Worm (Caenorhabditis elegans) whole organism, L4/young adult: Measurements from ENCODE around the gene T25C12.3.
A peak's percentile ranks its signal among the peaks of the same experiment; 100 is the strongest.

Experiments
- W03F9.2 ChIP-seq: fragments of 150-350 bp; optimal IDR thresholded peaks from 2 replicates; lab custom pipeline; 2014; ENCODE audit warnings: missing biosample characterization, missing genetic modification characterization
- dao-5 ChIP-seq: sonication (generic microtip); optimal IDR thresholded peaks from 2 replicates; lab custom pipeline; 2016; ENCODE audit warnings: missing genotype, missing genetic modification characterization, moderate library complexity, missing compliant biosample characterization
- him-1 ChIP-seq: sonication (generic microtip); optimal IDR thresholded peaks from 2 replicates; lab custom pipeline; 2016; ENCODE audit warnings: missing genotype, missing genetic modification reagents, missing genetic modification characterization, missing compliant biosample characterization

T25C12.3 gene

ce11 chrX:11467320-11467732, 32.5 kb downstream of the T25C12.3 start:
- peak; percentile 91 for TF ChIP-seq him-1 (tag; lab: Kevin White, UChicago)
- TF ChIP-seq W03F9.2 (tag; lab: Kevin White, UChicago): no peak

ce11 chrX:11466444-11467319, 33.1 kb downstream of the T25C12.3 start:
- TF ChIP-seq dao-5 (no peak), W03F9.2 (tag; lab: Kevin White, UChicago) (no peak), him-1 (tag; lab: Kevin White, UChicago) (no peak)

ce11 chrX:11465215-11465614, 34.6 kb downstream of the T25C12.3 start, which contains the start of gene lin-14:
lin-14 (plus strand) TSS chrX:11465560.
- TF ChIP-seq dao-5 (peak; percentile 54), W03F9.2 (tag; lab: Kevin White, UChicago) (no peak), him-1 (tag; lab: Kevin White, UChicago) (peak; percentile 44)

ce11 chrX:11464271-11465103, 35.3 kb downstream of the T25C12.3 start:
- no peak for TF ChIP-seq him-1 (tag; lab: Kevin White, UChicago)
- no peak for TF ChIP-seq W03F9.2 (tag; lab: Kevin White, UChicago)
- TF ChIP-seq dao-5: no peak

- TF ChIP-seq dao-5 (no peak), W03F9.2 (tag; lab: Kevin White, UChicago) (no peak), him-1 (tag; lab: Kevin White, UChicago) (no peak)
These were observed 36.2 kb downstream of the T25C12.3 start for ce11 chrX:11463568-11463967.

- no peak for TF ChIP-seq dao-5
- TF ChIP-seq W03F9.2 (tag; lab: Kevin White, UChicago): no peak
- TF ChIP-seq him-1 (tag; lab: Kevin White, UChicago): no peak
These were observed 36.8 kb downstream of the T25C12.3 start for ce11 chrX:11463005-11463404.

- TF ChIP-seq him-1 (tag; lab: Kevin White, UChicago) (no peak), dao-5 (no peak), W03F9.2 (tag; lab: Kevin White, UChicago) (no peak)
These were observed 37.7 kb downstream of the T25C12.3 start for ce11 chrX:11462112-11462511.

ce11 chrX:11461545-11461944, 38.3 kb downstream of the T25C12.3 start:
- TF ChIP-seq him-1 (tag; lab: Kevin White, UChicago): no peak
- no peak for TF ChIP-seq W03F9.2 (tag; lab: Kevin White, UChicago)
- TF ChIP-seq dao-5: no peak

- no peak for TF ChIP-seq dao-5
- no peak for TF ChIP-seq him-1 (tag; lab: Kevin White, UChicago)
- TF ChIP-seq W03F9.2 (tag; lab: Kevin White, UChicago): no peak
These were observed 43.1 kb downstream of the T25C12.3 start for ce11 chrX:11456665-11457064.

- TF ChIP-seq W03F9.2 (tag; lab: Kevin White, UChicago): no peak
- TF ChIP-seq dao-5: no peak
- TF ChIP-seq him-1 (tag; lab: Kevin White, UChicago): no peak
These were observed 45.6 kb downstream of the T25C12.3 start, which contains the start of gene F48C5.2 for ce11 chrX:11454231-11454630. F48C5.2 (minus strand) TSS chrX:11454331.

ce11 chrX:11452316-11452715, 47.5 kb downstream of the T25C12.3 start:
- no peak for TF ChIP-seq dao-5
- TF ChIP-seq him-1 (tag; lab: Kevin White, UChicago): no peak
- no peak for TF ChIP-seq W03F9.2 (tag; lab: Kevin White, UChicago)

- TF ChIP-seq dao-5 (no peak), him-1 (tag; lab: Kevin White, UChicago) (no peak), W03F9.2 (tag; lab: Kevin White, UChicago) (no peak)
These were observed 49.5 kb downstream of the T25C12.3 start for ce11 chrX:11450261-11450660.

ce11 chrX:11447695-11448094, 52.1 kb downstream of the T25C12.3 start:
- TF ChIP-seq him-1 (tag; lab: Kevin White, UChicago) (no peak), W03F9.2 (tag; lab: Kevin White, UChicago) (no peak), dao-5 (no peak)

ce11 chrX:11446535-11446934, 53.3 kb downstream of the T25C12.3 start, which contains the start of gene igeg-2:
igeg-2 (minus strand) TSS chrX:11446635.
- TF ChIP-seq him-1 (tag; lab: Kevin White, UChicago) (no peak), dao-5 (no peak), W03F9.2 (tag; lab: Kevin White, UChicago) (no peak)
